Worm (Caenorhabditis elegans) whole organism, late embryonic: ENCODE data around the gene nspa-8.

Source experiments
- C08G9.2 ChIP-seq: sonication (generic microtip); optimal IDR thresholded peaks from 2 replicates; lab custom pipeline; 2016; ENCODE audit warnings: mild to moderate bottlenecking, missing genetic modification characterization, moderate library complexity, missing compliant biosample characterization
- C38D4.7 ChIP-seq: fragments of 200-800 bp; sonication (Bioruptor generic); optimal IDR thresholded peaks from 2 replicates; lab custom pipeline; 2018; ENCODE audit warnings: mild to moderate bottlenecking, missing genetic modification characterization, moderate library complexity, missing compliant biosample characterization
- K02D7.2 ChIP-seq: sonication (generic microtip); optimal IDR thresholded peaks from 2 replicates; lab custom pipeline; 2017; ENCODE audit warnings: mild to moderate bottlenecking, missing genetic modification characterization, missing compliant biosample characterization
- Y22D7AL.16 ChIP-seq: sonication (generic microtip); optimal IDR thresholded peaks from 2 replicates; lab custom pipeline; 2016; ENCODE audit warnings: missing genetic modification characterization, missing compliant biosample characterization
- ahr-1 ChIP-seq: sonication (generic microtip); optimal IDR thresholded peaks from 2 replicates; lab custom pipeline; 2016; ENCODE audit warnings: missing genetic modification characterization, missing compliant biosample characterization
- ama-1 ChIP-seq: fragments of 150-350 bp; optimal IDR thresholded peaks from 2 replicates; lab custom pipeline; 2014
- ceh-14 ChIP-seq: sonication (generic microtip); optimal IDR thresholded peaks from 2 replicates; lab custom pipeline; 2016; ENCODE audit warnings: missing genotype, missing genetic modification characterization, missing compliant biosample characterization
- ceh-18 ChIP-seq: sonication (generic microtip); optimal IDR thresholded peaks from 2 replicates; lab custom pipeline; 2016; ENCODE audit warnings: missing genetic modification characterization, missing compliant biosample characterization
- ceh-19 ChIP-seq: fragments of 200-800 bp; sonication (Bioruptor generic); optimal IDR thresholded peaks from 2 replicates; lab custom pipeline; 2018; ENCODE audit warnings: mild to moderate bottlenecking, missing genetic modification characterization, missing compliant biosample characterization
- ceh-24 ChIP-seq: sonication (generic microtip); optimal IDR thresholded peaks from 2 replicates; lab custom pipeline; 2016; ENCODE audit warnings: mild to moderate bottlenecking, missing genetic modification characterization, missing compliant biosample characterization
- ceh-31 ChIP-seq: sonication (generic microtip); optimal IDR thresholded peaks from 2 replicates; lab custom pipeline; 2016; ENCODE audit warnings: missing genetic modification characterization, missing compliant biosample characterization
- ceh-34 ChIP-seq: sonication (generic microtip); optimal IDR thresholded peaks from 2 replicates; lab custom pipeline; 2016; ENCODE audit warnings: mild to moderate bottlenecking, missing genetic modification characterization, missing compliant biosample characterization
- ceh-48 ChIP-seq: sonication (generic microtip); optimal IDR thresholded peaks from 2 replicates; lab custom pipeline; 2016; ENCODE audit warnings: missing genetic modification characterization, inconsistent platforms, missing compliant biosample characterization
- dve-1 ChIP-seq: sonication (generic microtip); optimal IDR thresholded peaks from 2 replicates; lab custom pipeline; 2017; ENCODE audit warnings: antibody characterized with exemption, mild to moderate bottlenecking, missing genetic modification characterization, missing compliant biosample characterization
- ets-4 ChIP-seq: sonication (generic microtip); optimal IDR thresholded peaks from 2 replicates; lab custom pipeline; 2016; ENCODE audit warnings: missing genetic modification characterization, missing compliant biosample characterization
- fax-1 ChIP-seq: sonication (generic microtip); optimal IDR thresholded peaks from 2 replicates; lab custom pipeline; 2016; ENCODE audit warnings: missing genotype, missing genetic modification characterization, missing compliant biosample characterization
- fkh-10 ChIP-seq: fragments of 150-350 bp; optimal IDR thresholded peaks from 2 replicates; lab custom pipeline; 2014; ENCODE audit warnings: missing biosample characterization, missing genetic modification reagents, missing genetic modification characterization
- fkh-6 ChIP-seq: sonication (generic microtip); optimal IDR thresholded peaks from 2 replicates; lab custom pipeline; 2016; ENCODE audit warnings: missing genetic modification characterization, missing compliant biosample characterization
- gmeb-2 ChIP-seq: sonication (generic microtip); optimal IDR thresholded peaks from 2 replicates; lab custom pipeline; 2016; ENCODE audit warnings: missing genetic modification characterization, inconsistent platforms, missing compliant biosample characterization
- hlh-15 ChIP-seq: sonication (generic microtip); optimal IDR thresholded peaks from 2 replicates; lab custom pipeline; 2016; ENCODE audit warnings: missing genetic modification characterization, missing compliant biosample characterization
- hlh-30 ChIP-seq: sonication (generic microtip); optimal IDR thresholded peaks from 2 replicates; lab custom pipeline; 2017; ENCODE audit warnings: antibody characterized with exemption, missing genetic modification characterization, missing compliant biosample characterization; ENCODE audit not compliant: insufficient read depth
- hlh-6 ChIP-seq: sonication (generic microtip); optimal IDR thresholded peaks from 2 replicates; lab custom pipeline; 2016; ENCODE audit warnings: missing genotype, missing genetic modification characterization, missing compliant biosample characterization
- hlh-8 ChIP-seq: sonication (generic microtip); optimal IDR thresholded peaks from 2 replicates; lab custom pipeline; 2016; ENCODE audit warnings: missing genotype, missing genetic modification characterization, missing compliant biosample characterization
- lim-6 ChIP-seq: sonication (generic microtip); optimal IDR thresholded peaks from 2 replicates; lab custom pipeline; 2016; ENCODE audit warnings: missing genetic modification characterization, missing compliant biosample characterization
- mec-3 ChIP-seq: sonication (generic microtip); optimal IDR thresholded peaks from 2 replicates; lab custom pipeline; 2016; ENCODE audit warnings: borderline replicate concordance, missing genetic modification characterization, missing compliant biosample characterization
- nfya-1 ChIP-seq: sonication (generic microtip); optimal IDR thresholded peaks from 2 replicates; lab custom pipeline; 2017; ENCODE audit warnings: missing genetic modification characterization, mild to moderate bottlenecking, missing compliant biosample characterization, antibody characterized with exemption, moderate library complexity
- nhr-11 ChIP-seq: fragments of 150-350 bp; optimal IDR thresholded peaks from 2 replicates; lab custom pipeline; 2014; ENCODE audit warnings: missing biosample characterization, missing genetic modification characterization
- npax-4 ChIP-seq: sonication (generic microtip); optimal IDR thresholded peaks from 2 replicates; lab custom pipeline; 2016; ENCODE audit warnings: missing genetic modification characterization, missing compliant biosample characterization
- pag-3 ChIP-seq: sonication (generic microtip); optimal IDR thresholded peaks from 2 replicates; lab custom pipeline; 2016; ENCODE audit warnings: missing compliant biosample characterization, missing genetic modification characterization, borderline replicate concordance
- pat-9 ChIP-seq: fragments of 200-800 bp; sonication (Bioruptor generic); optimal IDR thresholded peaks from 2 replicates; lab custom pipeline; 2018; ENCODE audit warnings: mild to moderate bottlenecking, missing genetic modification characterization, moderate library complexity, missing compliant biosample characterization
- pax-1 ChIP-seq: fragments of 150-350 bp; optimal IDR thresholded peaks from 2 replicates; lab custom pipeline; 2014; ENCODE audit warnings: missing biosample characterization, missing genetic modification characterization
- pha-2 ChIP-seq: sonication (generic microtip); optimal IDR thresholded peaks from 2 replicates; lab custom pipeline; 2017; ENCODE audit warnings: mild to moderate bottlenecking, missing genetic modification characterization, missing compliant biosample characterization
- pha-4 ChIP-seq: fragments of 150-350 bp; optimal IDR thresholded peaks from 2 replicates; lab custom pipeline; 2018; ENCODE audit warnings: missing biosample characterization, missing genetic modification reagents, missing genetic modification characterization
- pqm-1 ChIP-seq: sonication (generic microtip); optimal IDR thresholded peaks from 2 replicates; lab custom pipeline; 2016; ENCODE audit warnings: missing genetic modification characterization, missing compliant biosample characterization
- pros-1 ChIP-seq: fragments of 150-350 bp; optimal IDR thresholded peaks from 2 replicates; lab custom pipeline; 2014; ENCODE audit warnings: missing biosample characterization, missing genetic modification reagents, missing genetic modification characterization
- ref-2 ChIP-seq: sonication (generic microtip); optimal IDR thresholded peaks from 2 replicates; lab custom pipeline; 2016; ENCODE audit warnings: missing genetic modification characterization, missing compliant biosample characterization
- rnt-1 ChIP-seq: sonication (generic microtip); optimal IDR thresholded peaks from 2 replicates; lab custom pipeline; 2016; ENCODE audit warnings: missing genetic modification characterization, missing compliant biosample characterization
- tbx-2 ChIP-seq: sonication (generic microtip); optimal IDR thresholded peaks from 2 replicates; lab custom pipeline; 2016; ENCODE audit warnings: missing genetic modification characterization, missing compliant biosample characterization
- tbx-7 ChIP-seq: sonication (generic microtip); optimal IDR thresholded peaks from 2 replicates; lab custom pipeline; 2016; ENCODE audit warnings: missing genotype, missing genetic modification characterization, missing compliant biosample characterization
- ttx-3 ChIP-seq: sonication (generic microtip); optimal IDR thresholded peaks from 2 replicates; lab custom pipeline; 2016; ENCODE audit warnings: missing genetic modification reagents, missing genetic modification characterization, missing compliant biosample characterization
- unc-55 ChIP-seq: sonication (generic microtip); optimal IDR thresholded peaks from 2 replicates; lab custom pipeline; 2017; ENCODE audit warnings: missing biosample characterization, missing genetic modification reagents, missing genetic modification characterization
- unc-86 ChIP-seq: sonication (generic microtip); optimal IDR thresholded peaks from 2 replicates; lab custom pipeline; 2016; ENCODE audit warnings: missing genetic modification characterization, missing compliant biosample characterization

nspa-8 gene

DNA sequence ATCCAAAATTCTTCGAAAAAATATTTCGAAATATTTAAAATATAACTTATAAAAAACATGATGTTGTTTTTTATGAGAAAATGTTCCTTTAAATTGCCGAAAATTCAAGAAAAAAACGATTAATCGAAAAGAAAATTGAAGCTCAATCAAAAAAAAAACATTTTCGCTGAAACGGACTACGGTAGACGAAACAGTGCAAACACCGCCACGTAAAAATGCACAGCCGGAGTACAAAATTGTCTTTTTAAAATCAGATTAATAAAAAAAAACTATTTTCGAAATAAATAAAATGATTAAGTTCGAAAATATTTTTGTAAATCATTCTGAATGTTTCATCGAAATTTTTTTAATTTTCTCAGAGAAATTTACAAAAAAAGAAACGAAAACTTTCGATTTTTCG lies 13.3 kb downstream of the nspa-8 start:
- TF ChIP-seq hlh-8 (no peak), pat-9 (tag; lab: Kevin White, UChicago) (no peak), lim-6 (tag; lab: Kevin White, UChicago) (no peak), rnt-1 (tag; lab: Kevin White, UChicago) (no peak), pax-1 (tag; lab: Kevin White, UChicago) (no peak)

DNA sequence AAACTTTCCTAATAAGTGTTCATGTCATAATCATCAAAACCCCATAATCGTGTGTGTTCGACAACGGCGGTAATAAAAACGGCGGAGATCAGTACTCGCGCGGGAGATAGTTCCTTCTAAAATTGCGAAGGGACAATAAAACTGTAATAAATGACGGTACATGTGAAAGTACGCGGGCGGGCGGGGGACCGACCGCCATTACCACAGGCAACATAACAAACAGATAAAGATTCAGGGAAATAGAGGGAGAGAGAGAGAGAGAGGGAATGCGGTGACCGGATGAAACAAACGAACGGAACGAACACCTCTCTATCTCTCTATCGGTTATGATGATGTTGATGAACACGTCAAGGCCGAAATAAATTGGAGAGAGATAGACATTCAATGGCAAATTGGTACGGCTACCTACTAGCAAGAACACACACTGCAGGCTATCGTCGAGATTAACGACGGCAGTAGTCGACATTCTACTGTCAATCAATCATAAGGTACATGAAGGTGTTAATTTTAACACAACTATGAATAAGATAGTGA lies 20.6 kb downstream of the nspa-8 start:
- TF ChIP-seq hlh-30 = no peak
- no peak for TF ChIP-seq pat-9 (tag; lab: Kevin White, UChicago)
- TF ChIP-seq ceh-34 (tag; lab: Kevin White, UChicago) = no peak
- no peak for TF ChIP-seq K02D7.2 (tag; lab: Kevin White, UChicago)
- TF ChIP-seq ceh-18 (tag; lab: Kevin White, UChicago) = no peak
- no peak for TF ChIP-seq fkh-6 (tag; lab: Kevin White, UChicago)
- no peak for TF ChIP-seq C08G9.2 (tag; lab: Kevin White, UChicago)
- no peak for TF ChIP-seq dve-1 (tag; lab: Kevin White, UChicago)
- no peak for TF ChIP-seq nfya-1 (tag; lab: Kevin White, UChicago)
- no peak for TF ChIP-seq ceh-19
- TF ChIP-seq fkh-10 (GFP tag; lab: Kevin White, UChicago) = no peak
- TF ChIP-seq ref-2 (tag; lab: Kevin White, UChicago) = peak; percentile 27
- peak; percentile 41 for TF ChIP-seq tbx-2
- peak; percentile 18 for TF ChIP-seq ceh-31 (tag; lab: Kevin White, UChicago)
- TF ChIP-seq unc-55 = peak; percentile 26
- no peak for TF ChIP-seq ets-4 (tag; lab: Kevin White, UChicago)
- no peak for TF ChIP-seq fax-1 (tag; lab: Kevin White, UChicago)
- TF ChIP-seq pax-1 (tag; lab: Kevin White, UChicago) = no peak
- no peak for TF ChIP-seq hlh-15 (tag; lab: Kevin White, UChicago)
- TF ChIP-seq ama-1 (lab: Kevin White, UChicago) = no peak
- no peak for TF ChIP-seq Y22D7AL.16
- no peak for TF ChIP-seq pha-2 (tag; lab: Kevin White, UChicago)
- TF ChIP-seq ahr-1 (tag; lab: Kevin White, UChicago) = no peak
- TF ChIP-seq nhr-11 (tag; lab: Kevin White, UChicago) = no peak
- no peak for TF ChIP-seq ttx-3 (tag; lab: Kevin White, UChicago)
- no peak for TF ChIP-seq C38D4.7 (GFP tag; lab: Kevin White, UChicago)
- TF ChIP-seq pag-3 = no peak
- peak; percentile 53 for TF ChIP-seq rnt-1 (tag; lab: Kevin White, UChicago)
- no peak for TF ChIP-seq hlh-8
- no peak for TF ChIP-seq pqm-1 (tag; lab: Kevin White, UChicago)
- no peak for TF ChIP-seq pros-1 (tag; lab: Kevin White, UChicago)
- no peak for TF ChIP-seq npax-4
- TF ChIP-seq gmeb-2 = no peak
- TF ChIP-seq tbx-7 (tag; lab: Kevin White, UChicago) = no peak
- no peak for TF ChIP-seq pha-4
- TF ChIP-seq ceh-48 (tag; lab: Kevin White, UChicago) = no peak
- no peak for TF ChIP-seq hlh-6 (tag; lab: Kevin White, UChicago)
- no peak for TF ChIP-seq mec-3 (tag; lab: Kevin White, UChicago)

DNA sequence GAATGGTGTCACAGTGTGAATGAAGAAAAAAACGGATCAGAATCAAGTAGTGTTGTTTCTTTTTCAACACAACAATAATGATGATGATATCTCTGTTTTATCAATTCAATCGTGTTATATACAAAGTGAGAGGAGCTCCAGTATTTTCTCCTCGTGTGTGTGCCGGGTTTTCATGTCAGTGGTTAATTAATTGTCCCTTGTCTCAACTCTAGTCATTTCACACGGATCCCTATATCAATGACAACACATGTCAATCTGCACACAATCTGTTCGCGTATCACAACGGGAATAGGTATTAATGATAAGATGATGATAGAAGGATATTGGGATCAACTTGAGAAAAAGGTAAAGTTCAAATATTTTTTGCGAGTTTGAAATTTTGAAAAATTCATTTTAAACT lies 26.4 kb downstream of the nspa-8 start:
- TF ChIP-seq ceh-14 = no peak
- TF ChIP-seq C08G9.2 (tag; lab: Kevin White, UChicago) = no peak
- TF ChIP-seq nfya-1 (tag; lab: Kevin White, UChicago) = no peak
- TF ChIP-seq ceh-24 (tag; lab: Kevin White, UChicago) = no peak
- TF ChIP-seq npax-4 = no peak
- peak; percentile 51 for TF ChIP-seq ceh-18 (tag; lab: Kevin White, UChicago)
- TF ChIP-seq unc-55 = peak; percentile 90
- TF ChIP-seq unc-86 = no peak
- TF ChIP-seq mec-3 (tag; lab: Kevin White, UChicago) = no peak
- peak; percentile 45 for TF ChIP-seq rnt-1 (tag; lab: Kevin White, UChicago)
- no peak for TF ChIP-seq pat-9 (tag; lab: Kevin White, UChicago)
